Worm (Caenorhabditis elegans) whole organism, L3 larva: ENCODE results near the gene C18H7.11.

Experiments
- ZK546.5 ChIP-seq: sonication (generic microtip); optimal IDR thresholded peaks from 2 replicates; lab custom pipeline; 2017; ENCODE audit warnings: missing biosample characterization, missing genetic modification characterization
- ama-1 ChIP-seq: fragments of 150-350 bp; optimal IDR thresholded peaks from 2 replicates; lab custom pipeline; 2018
- ceh-16 ChIP-seq: sonication (generic microtip); optimal IDR thresholded peaks from 2 replicates; lab custom pipeline; 2017; ENCODE audit warnings: missing biosample characterization, missing genetic modification characterization
- ceh-28 ChIP-seq: fragments of 150-350 bp; optimal IDR thresholded peaks from 2 replicates; lab custom pipeline; 2014; ENCODE audit warnings: missing biosample characterization, missing genetic modification reagents, missing genetic modification characterization
- ceh-82 ChIP-seq: fragments of 150-350 bp; optimal IDR thresholded peaks from 2 replicates; lab custom pipeline; 2014; ENCODE audit warnings: missing biosample characterization, missing genetic modification characterization
- ceh-9 ChIP-seq: sonication (generic microtip); optimal IDR thresholded peaks from 2 replicates; lab custom pipeline; 2018; ENCODE audit warnings: missing biosample characterization, missing genetic modification characterization
- daf-12 ChIP-seq: fragments of 150-350 bp; optimal IDR thresholded peaks from 2 replicates; lab custom pipeline; 2014; ENCODE audit warnings: missing biosample characterization, missing genetic modification reagents, missing genetic modification characterization
- egl-27 ChIP-seq: sonication (generic microtip); optimal IDR thresholded peaks from 4 replicates; lab custom pipeline; 2017; ENCODE audit warnings: missing biosample characterization, missing genetic modification reagents, missing genetic modification characterization
- egl-5 ChIP-seq: fragments of 150-350 bp; optimal IDR thresholded peaks from 2 replicates; lab custom pipeline; 2017; ENCODE audit warnings: missing biosample characterization, missing genetic modification reagents, missing genetic modification characterization, inconsistent platforms
- elt-1 ChIP-seq: fragments of 150-350 bp; optimal IDR thresholded peaks from 2 replicates; lab custom pipeline; 2014; ENCODE audit warnings: missing biosample characterization, missing genetic modification characterization
- elt-2 ChIP-seq: sonication (generic microtip); optimal IDR thresholded peaks from 2 replicates; lab custom pipeline; 2016; ENCODE audit warnings: missing genetic modification reagents, mild to moderate bottlenecking, missing genetic modification characterization, missing compliant biosample characterization
- fkh-10 ChIP-seq: sonication (generic microtip); optimal IDR thresholded peaks from 2 replicates; lab custom pipeline; 2017; ENCODE audit warnings: missing biosample characterization, missing genetic modification reagents, missing genetic modification characterization
- fkh-2 ChIP-seq: fragments of 150-350 bp; optimal IDR thresholded peaks from 2 replicates; lab custom pipeline; 2014; ENCODE audit warnings: missing biosample characterization, missing genetic modification reagents, missing genetic modification characterization
- fos-1 ChIP-seq: fragments of 150-350 bp; optimal IDR thresholded peaks from 2 replicates; lab custom pipeline; 2014; ENCODE audit warnings: missing biosample characterization, missing genetic modification characterization
- hmg-11 ChIP-seq: sonication (generic microtip); optimal IDR thresholded peaks from 2 replicates; lab custom pipeline; 2016; ENCODE audit warnings: missing genetic modification characterization, missing compliant biosample characterization
- jun-1 ChIP-seq: fragments of 150-350 bp; optimal IDR thresholded peaks from 2 replicates; lab custom pipeline; 2014; ENCODE audit warnings: missing biosample characterization, missing genetic modification reagents, missing genetic modification characterization
- lin-15B ChIP-seq: fragments of 150-350 bp; optimal IDR thresholded peaks from 2 replicates; lab custom pipeline; 2014; ENCODE audit warnings: missing biosample characterization, missing genetic modification characterization
- lsy-12 ChIP-seq: sonication (generic microtip); optimal IDR thresholded peaks from 2 replicates; lab custom pipeline; 2016; ENCODE audit warnings: mild to moderate bottlenecking, missing genetic modification characterization, missing compliant biosample characterization
- mdl-1 ChIP-seq: fragments of 150-350 bp; optimal IDR thresholded peaks from 2 replicates; lab custom pipeline; 2014; ENCODE audit warnings: missing biosample characterization, missing genetic modification characterization
- mml-1 ChIP-seq: fragments of 150-350 bp; sonication (generic microtip); optimal IDR thresholded peaks from 3 replicates; lab custom pipeline; 2014; ENCODE audit warnings: missing biosample characterization, missing genetic modification characterization
- nfya-1 ChIP-seq: sonication (generic microtip); optimal IDR thresholded peaks from 2 replicates; lab custom pipeline; 2017; ENCODE audit warnings: missing genetic modification characterization, mild to moderate bottlenecking, missing compliant biosample characterization, antibody characterized with exemption, moderate library complexity; ENCODE audit not compliant: insufficient read depth
- nhr-11 ChIP-seq: fragments of 150-350 bp; optimal IDR thresholded peaks from 2 replicates; lab custom pipeline; 2014; ENCODE audit warnings: missing biosample characterization, missing genetic modification characterization
- nhr-12 ChIP-seq: fragments of 150-350 bp; optimal IDR thresholded peaks from 2 replicates; lab custom pipeline; 2014; ENCODE audit warnings: missing biosample characterization, missing genetic modification characterization
- nhr-23 ChIP-seq: fragments of 150-350 bp; optimal IDR thresholded peaks from 2 replicates; lab custom pipeline; 2014; ENCODE audit warnings: missing biosample characterization, missing genetic modification reagents, missing genetic modification characterization
- nhr-237 ChIP-seq: fragments of 150-350 bp; optimal IDR thresholded peaks from 2 replicates; lab custom pipeline; 2014; ENCODE audit warnings: missing biosample characterization, missing genetic modification characterization
- nhr-25 ChIP-seq: sonication (generic microtip); optimal IDR thresholded peaks from 2 replicates; lab custom pipeline; 2017; ENCODE audit warnings: missing biosample characterization, missing genetic modification characterization
- nhr-28 ChIP-seq: fragments of 150-350 bp; optimal IDR thresholded peaks from 2 replicates; lab custom pipeline; 2014; ENCODE audit warnings: missing biosample characterization, missing genetic modification characterization
- nhr-77 ChIP-seq: fragments of 150-350 bp; optimal IDR thresholded peaks from 2 replicates; lab custom pipeline; 2014; ENCODE audit warnings: missing biosample characterization, missing genetic modification characterization
- pha-4 ChIP-seq: fragments of 150-350 bp; optimal IDR thresholded peaks from 2 replicates; lab custom pipeline; 2014; ENCODE audit warnings: missing biosample characterization, missing genetic modification reagents, missing genetic modification characterization
- skn-1 ChIP-seq: fragments of 150-350 bp; optimal IDR thresholded peaks from 2 replicates; lab custom pipeline; 2014; ENCODE audit warnings: missing biosample characterization, missing genetic modification characterization
- snpc-4 ChIP-seq: fragments of 150-350 bp; optimal IDR thresholded peaks from 2 replicates; lab custom pipeline; 2014; ENCODE audit warnings: missing biosample characterization, missing genetic modification characterization
- tbx-2 ChIP-seq: sonication (generic microtip); optimal IDR thresholded peaks from 2 replicates; lab custom pipeline; 2016; ENCODE audit warnings: mild to moderate bottlenecking, missing genetic modification characterization, missing compliant biosample characterization
- unc-39 ChIP-seq: sonication (generic microtip); optimal IDR thresholded peaks from 4 replicates; lab custom pipeline; 2017; ENCODE audit warnings: missing biosample characterization, missing genetic modification characterization
- unc-62 ChIP-seq: fragments of 150-350 bp; sonication (generic microtip); optimal IDR thresholded peaks from 4 replicates; lab custom pipeline; 2014; ENCODE audit warnings: missing biosample characterization, missing genetic modification reagents, missing genetic modification characterization
- ztf-11 ChIP-seq: fragments of 150-350 bp; optimal IDR thresholded peaks from 2 replicates; lab custom pipeline; 2014; ENCODE audit warnings: missing biosample characterization, missing genetic modification characterization
- ztf-4 ChIP-seq: fragments of 150-350 bp; optimal IDR thresholded peaks from 2 replicates; lab custom pipeline; 2014; ENCODE audit warnings: missing biosample characterization, missing genetic modification characterization

The C18H7.11 gene

DNA sequence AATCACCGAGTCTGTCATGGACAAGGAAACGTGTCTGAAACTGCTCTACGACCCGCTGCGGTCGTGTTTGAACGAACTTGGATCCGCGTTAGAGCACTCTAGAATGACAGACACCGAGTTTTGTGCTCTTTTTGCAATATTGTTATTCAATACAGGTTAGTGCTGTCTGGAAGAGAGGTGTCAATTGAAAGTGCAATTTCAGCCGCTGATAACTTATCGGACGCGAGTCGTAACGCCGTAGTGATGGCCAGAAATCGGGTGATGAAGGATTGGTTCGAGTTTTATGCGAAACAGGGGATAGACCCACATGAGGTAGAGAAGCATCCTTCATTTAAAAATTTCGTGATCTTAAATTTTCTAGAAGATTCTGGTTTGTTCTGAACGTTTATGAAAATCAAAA lies 35.2 kb downstream of the C18H7.11 start:
- TF ChIP-seq elt-2 = peak; percentile 29
- TF ChIP-seq nhr-23 (tag; lab: Kevin White, UChicago) = no peak

DNA sequence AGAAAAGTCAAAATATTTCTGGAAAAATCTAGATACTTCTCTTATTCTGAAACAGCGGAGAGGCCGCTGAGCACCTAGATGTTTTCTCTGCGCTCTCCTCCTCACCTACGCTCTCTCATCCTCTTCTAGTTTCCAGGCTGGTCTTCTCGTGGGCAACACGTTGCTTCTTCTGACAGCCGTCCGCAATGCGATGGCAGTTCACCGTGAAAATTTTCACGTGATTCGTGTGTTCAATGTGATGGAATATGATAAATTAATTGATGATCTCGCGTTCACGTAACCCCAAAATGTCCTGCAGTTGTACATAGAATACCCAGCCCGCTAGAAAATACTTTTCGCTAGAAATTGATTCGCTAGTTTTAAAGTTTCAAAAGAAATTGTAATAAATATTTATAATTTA lies 36.9 kb downstream of the C18H7.11 start:
- TF ChIP-seq nhr-28 (tag; lab: Kevin White, UChicago) = no peak
- TF ChIP-seq daf-12 = no peak
- no peak for TF ChIP-seq egl-27 (tag; lab: Kevin White, UChicago)
- no peak for TF ChIP-seq snpc-4
- no peak for TF ChIP-seq elt-1
- TF ChIP-seq ceh-82 (tag; lab: Kevin White, UChicago) = no peak
- no peak for TF ChIP-seq fos-1
- TF ChIP-seq nhr-25 (tag; lab: Kevin White, UChicago) = no peak

DNA sequence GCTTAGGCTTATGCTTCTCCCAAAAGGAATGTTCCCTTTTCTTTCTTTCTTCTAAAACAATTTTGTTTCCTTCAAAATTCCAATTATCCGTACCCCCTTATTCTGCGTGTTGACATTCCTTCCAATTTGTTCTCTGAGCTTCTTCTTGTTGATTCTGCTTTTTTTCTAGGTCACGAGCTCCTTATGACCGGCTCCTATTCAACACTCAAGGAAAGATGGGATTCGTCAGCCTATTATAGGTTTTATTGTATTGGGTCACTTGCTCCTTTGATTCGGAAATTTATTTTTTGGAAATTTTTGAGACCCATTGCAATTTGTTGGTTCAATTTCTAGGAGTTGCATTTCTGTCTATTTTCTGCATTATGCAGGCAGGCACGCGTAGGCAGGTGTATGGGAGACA lies 42.5 kb downstream of the C18H7.11 start:
- TF ChIP-seq unc-62 (GFP tag; lab: Kevin White, UChicago) (no peak), ceh-16 (tag; lab: Kevin White, UChicago) (no peak), lin-15B (tag; lab: Kevin White, UChicago) (no peak), ztf-4 (tag; lab: Kevin White, UChicago) (no peak), unc-39 (tag; lab: Kevin White, UChicago) (no peak), ceh-28 (tag; lab: Kevin White, UChicago) (no peak), ceh-82 (tag; lab: Kevin White, UChicago) (no peak), nhr-237 (tag; lab: Kevin White, UChicago) (no peak), ztf-11 (tag; lab: Kevin White, UChicago) (no peak), elt-2 (no peak), skn-1 (no peak), fkh-10 (no peak), mml-1 (tag; lab: Kevin White, UChicago) (no peak), lsy-12 (tag; lab: Kevin White, UChicago) (no peak)

DNA sequence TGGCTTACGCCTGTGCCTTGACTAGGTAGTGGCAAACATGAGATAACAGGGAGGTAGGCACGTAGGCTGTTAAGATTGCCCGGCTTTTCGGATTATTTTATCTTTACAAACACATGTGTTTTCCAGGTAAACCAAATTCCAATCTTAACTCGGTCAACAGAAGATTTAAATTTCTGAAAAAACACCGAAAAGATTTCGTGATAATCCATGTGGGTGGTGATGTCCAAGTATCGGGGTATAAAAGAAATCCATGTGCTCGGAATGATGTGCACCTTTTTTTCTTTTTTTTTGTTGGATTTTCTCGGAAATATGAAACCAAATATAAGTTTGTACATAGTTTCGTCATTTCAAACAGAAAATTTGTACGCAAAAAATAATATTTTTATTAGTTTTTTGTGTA lies 46.8 kb downstream of the C18H7.11 start:
- TF ChIP-seq mdl-1 = no peak
- TF ChIP-seq nhr-12 (tag; lab: Kevin White, UChicago) = no peak
- no peak for TF ChIP-seq lsy-12 (tag; lab: Kevin White, UChicago)
- no peak for TF ChIP-seq elt-2
- no peak for TF ChIP-seq nhr-25 (tag; lab: Kevin White, UChicago)
- TF ChIP-seq nhr-23 (tag; lab: Kevin White, UChicago) = no peak
- no peak for TF ChIP-seq pha-4 (tag; lab: Kevin White, UChicago)
- TF ChIP-seq ztf-11 (tag; lab: Kevin White, UChicago) = no peak
- no peak for TF ChIP-seq nhr-11 (tag; lab: Kevin White, UChicago)
- TF ChIP-seq ceh-9 (tag; lab: Kevin White, UChicago) = no peak
- TF ChIP-seq nhr-77 (tag; lab: Kevin White, UChicago) = no peak
- no peak for TF ChIP-seq ztf-4 (tag; lab: Kevin White, UChicago)
- no peak for TF ChIP-seq ama-1
- no peak for TF ChIP-seq ZK546.5 (tag; lab: Kevin White, UChicago)
- no peak for TF ChIP-seq fkh-10
- TF ChIP-seq mml-1 (tag; lab: Kevin White, UChicago) = no peak
- no peak for TF ChIP-seq nfya-1 (tag; lab: Kevin White, UChicago)
- TF ChIP-seq hmg-11 (tag; lab: Kevin White, UChicago) = no peak

DNA sequence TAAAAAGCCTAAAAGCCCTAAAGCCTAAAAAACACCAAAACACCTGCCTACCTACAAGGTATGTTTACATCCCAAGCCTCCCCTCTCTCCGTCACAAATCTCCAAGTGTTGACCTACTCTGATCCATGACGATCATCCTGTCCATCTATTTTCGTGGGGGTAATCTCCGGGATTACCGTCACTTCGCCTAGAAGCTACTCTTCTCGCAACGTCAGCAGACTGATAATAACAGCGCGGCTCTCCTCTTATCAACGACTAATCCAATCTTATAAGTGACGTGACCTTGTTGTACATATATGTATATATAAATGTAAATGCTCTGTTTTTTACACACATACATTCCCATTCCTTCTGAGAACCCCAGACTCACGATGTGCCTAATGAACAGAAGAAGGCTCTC lies 51.7 kb downstream of the C18H7.11 start:
- TF ChIP-seq fkh-10 (no peak), tbx-2 (tag; lab: Kevin White, UChicago) (no peak), ceh-9 (tag; lab: Kevin White, UChicago) (no peak), lin-15B (tag; lab: Kevin White, UChicago) (no peak), egl-5 (tag; lab: Kevin White, UChicago) (no peak), ama-1 (no peak), lsy-12 (tag; lab: Kevin White, UChicago) (no peak), fkh-2 (tag; lab: Kevin White, UChicago) (no peak), nhr-28 (tag; lab: Kevin White, UChicago) (no peak), jun-1 (no peak)
